Fruit fly (Drosophila melanogaster): ENCODE data around the gene CG14647.

DNA sequence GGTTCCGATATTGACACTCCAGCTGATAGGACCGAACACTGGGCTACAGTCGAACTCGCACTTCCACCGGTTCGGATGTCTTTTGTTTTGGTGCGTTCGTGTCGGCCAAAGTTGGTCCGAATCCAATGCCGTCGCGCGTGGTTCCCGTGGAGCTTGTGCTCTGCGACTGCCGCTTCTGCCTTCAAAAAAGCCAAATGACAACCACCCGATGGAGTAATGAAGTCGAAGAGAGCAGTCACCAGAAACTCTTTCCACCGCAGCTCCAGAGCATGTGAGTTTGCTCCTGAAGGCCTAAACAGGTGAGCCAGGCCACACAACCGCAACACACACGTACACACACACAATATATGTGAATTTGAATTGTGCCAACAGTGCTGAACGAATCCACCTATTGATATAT lies 6.2 kb upstream of the CG14647 start, which contains the start of gene CG34112:
- no peak for TF ChIP-seq CG8478 (optimal IDR thresholded peaks at IDR 0.05)
- TF ChIP-seq Dll (optimal IDR thresholded peaks at IDR 0.05) = no peak
- no peak for TF ChIP-seq pan (optimal IDR thresholded peaks at IDR 0.05)
- TF ChIP-seq psq (optimal IDR thresholded peaks at IDR 0.05) = no peak
- TF ChIP-seq usp (GFP tag; optimal IDR thresholded peaks at IDR 0.05) = no peak
